Fruit fly (Drosophila melanogaster) whole organism, wandering third instar larva: ENCODE results near the gene SMC1.

ENCODE experiments used
- Abd-B ChIP-seq: fragments of >200 bp; optimal IDR thresholded peaks from 2 replicates; lab custom pipeline; 2017; ENCODE audit warnings: missing biosample characterization, missing genetic modification characterization
- CG32264 ChIP-seq: fragments of 200-800 bp; sonication (Bioruptor generic); optimal IDR thresholded peaks from 2 replicates; lab custom pipeline; 2016; ENCODE audit warnings: missing biosample characterization, missing genetic modification characterization
- CG9705 ChIP-seq: fragments of 200-800 bp; sonication (Bioruptor generic); optimal IDR thresholded peaks from 2 replicates; lab custom pipeline; 2018; ENCODE audit warnings: missing biosample characterization, mild to moderate bottlenecking, missing genetic modification characterization
- CrebA ChIP-seq: fragments of 200-800 bp; sonication (Bioruptor generic); optimal IDR thresholded peaks from 2 replicates; lab custom pipeline; 2016; ENCODE audit warnings: missing biosample characterization, mild to moderate bottlenecking, missing genetic modification characterization, borderline replicate concordance
- Dfd ChIP-seq: fragments of >200 bp; optimal IDR thresholded peaks from 2 replicates; lab custom pipeline; 2017; ENCODE audit warnings: missing biosample characterization, missing genetic modification characterization
- Dif ChIP-seq: fragments of 200-275, 200-300 bp; sonication (Bioruptor generic); optimal IDR thresholded peaks from 2 replicates; lab custom pipeline; 2018; ENCODE audit warnings: missing biosample characterization, missing genetic modification characterization; ENCODE audit not compliant: partially characterized antibody
- GATAd ChIP-seq: sonication (Bioruptor generic); optimal IDR thresholded peaks from 2 replicates; lab custom pipeline; 2016; ENCODE audit warnings: missing biosample characterization, missing genetic modification characterization
- HLH106 ChIP-seq: fragments of 200-800 bp; optimal IDR thresholded peaks from 3 replicates; lab custom pipeline; 2019; ENCODE audit warnings: missing biosample characterization, mild to moderate bottlenecking, missing genetic modification characterization, moderate library complexity
- Hnf4 ChIP-seq: fragments of 200-800 bp; sonication (Bioruptor generic); optimal IDR thresholded peaks from 2 replicates; lab custom pipeline; 2016; ENCODE audit warnings: missing biosample characterization, mild to moderate bottlenecking, missing genetic modification characterization
- Hr78 ChIP-seq: fragments of >200 bp; optimal IDR thresholded peaks from 2 replicates; lab custom pipeline; 2017; ENCODE audit warnings: missing biosample characterization, missing genetic modification characterization
- Hr83 ChIP-seq: fragments of 200-300 bp; sonication (Bioruptor generic); optimal IDR thresholded peaks from 2 replicates; lab custom pipeline; 2016; ENCODE audit warnings: missing biosample characterization, mild to moderate bottlenecking, missing genetic modification characterization, moderate library complexity; ENCODE audit not compliant: poor library complexity, severe bottlenecking
- Jra ChIP-seq: sonication (Bioruptor generic); optimal IDR thresholded peaks from 2 replicates; lab custom pipeline; 2016; ENCODE audit warnings: missing biosample characterization, missing genetic modification characterization
- Mio ChIP-seq: sonication (Bioruptor generic); optimal IDR thresholded peaks from 2 replicates; lab custom pipeline; 2016; ENCODE audit warnings: missing biosample characterization, missing genetic modification characterization
- Myc ChIP-seq: fragments of >200 bp; optimal IDR thresholded peaks from 2 replicates; lab custom pipeline; 2017
- N ChIP-seq: fragments of >200 bp; optimal IDR thresholded peaks from 2 replicates; lab custom pipeline; 2018; ENCODE audit warnings: missing biosample characterization, missing external identifiers, missing genetic modification characterization
- OdsH ChIP-seq: fragments of 200-800 bp; sonication (Bioruptor generic); optimal IDR thresholded peaks from 2 replicates; lab custom pipeline; 2016; ENCODE audit warnings: missing biosample characterization, mild to moderate bottlenecking, missing genetic modification characterization
- Rel ChIP-seq, 2 experiments: fragments of 200-800 bp; sonication (Bioruptor generic) in 1 of 2; optimal IDR thresholded peaks; 2 replicates in 1 of 2; 3 replicates in 1 of 2; lab custom pipeline; 2016 to 2019; ENCODE audit warnings: mild to moderate bottlenecking in 2 of 2, missing biosample characterization in 2 of 2, missing genetic modification characterization in 2 of 2, moderate library complexity in 1 of 2
- Sp1 ChIP-seq: fragments of 200-800 bp; sonication (Bioruptor generic); optimal IDR thresholded peaks from 3 replicates; lab custom pipeline; 2019; ENCODE audit warnings: missing biosample characterization, mild to moderate bottlenecking, missing genetic modification characterization, moderate library complexity
- Vsx2 ChIP-seq: fragments of 200-300, 225-300 bp; sonication (Bioruptor generic); optimal IDR thresholded peaks from 2 replicates; lab custom pipeline; 2018; ENCODE audit warnings: missing biosample characterization, missing genetic modification characterization; ENCODE audit not compliant: partially characterized antibody
- br ChIP-seq: fragments of 200-800 bp; sonication (Bioruptor generic); optimal IDR thresholded peaks from 2 replicates; lab custom pipeline; 2016; ENCODE audit warnings: missing biosample characterization, missing genetic modification characterization
- brk ChIP-seq: fragments of 200-800 bp; sonication (Bioruptor generic); optimal IDR thresholded peaks from 2 replicates; lab custom pipeline; 2016; ENCODE audit warnings: missing biosample characterization, mild to moderate bottlenecking, missing genetic modification characterization
- dl ChIP-seq, 2 experiments: fragments of 175-275, 200-275 bp in 1 of 2; fragments of 200-275 bp in 1 of 2; sonication (Bioruptor generic); optimal IDR thresholded peaks; lab custom pipeline; 2018; ENCODE audit warnings: mild to moderate bottlenecking in 2 of 2, missing biosample characterization in 2 of 2, missing genetic modification characterization in 2 of 2, moderate library complexity in 2 of 2; ENCODE audit not compliant: partially characterized antibody in 2 of 2, insufficient read depth in 1 of 2
- dmrt93B ChIP-seq: fragments of 200-800 bp; sonication (Bioruptor generic); optimal IDR thresholded peaks from 2 replicates; lab custom pipeline; 2018; ENCODE audit warnings: missing biosample characterization, mild to moderate bottlenecking, missing genetic modification characterization
- dsf ChIP-seq: sonication (Bioruptor generic); optimal IDR thresholded peaks from 2 replicates; lab custom pipeline; 2016; ENCODE audit warnings: missing biosample characterization, missing genetic modification characterization, borderline replicate concordance
- ey ChIP-seq: fragments of 200-800 bp; sonication (Bioruptor generic); optimal IDR thresholded peaks from 2 replicates; lab custom pipeline; 2016; ENCODE audit warnings: missing biosample characterization, missing genetic modification characterization
- foxo ChIP-seq, 2 experiments: fragments of 200-800 bp; sonication (Bioruptor generic); optimal IDR thresholded peaks; 2 replicates in 1 of 2; 3 replicates in 1 of 2; lab custom pipeline; 2016 to 2017; ENCODE audit warnings: missing biosample characterization in 2 of 2, missing genetic modification characterization in 2 of 2
- fru ChIP-seq: fragments of 200-800 bp; sonication (Bioruptor generic); optimal IDR thresholded peaks from 3 replicates; lab custom pipeline; 2016; ENCODE audit warnings: missing biosample characterization, mild to moderate bottlenecking, missing genetic modification characterization
- h ChIP-seq: fragments of 200-800 bp; sonication (Bioruptor generic); optimal IDR thresholded peaks from 3 replicates; lab custom pipeline; 2016; ENCODE audit warnings: missing biosample characterization, mild to moderate bottlenecking, missing genetic modification characterization
- jim ChIP-seq: fragments of 175-275, 200-325 bp; sonication (Bioruptor generic); optimal IDR thresholded peaks from 2 replicates; lab custom pipeline; 2016; ENCODE audit warnings: missing biosample characterization, mild to moderate bottlenecking, missing genetic modification characterization
- lola ChIP-seq: fragments of >200 bp; optimal IDR thresholded peaks from 2 replicates; lab custom pipeline; 2017; ENCODE audit warnings: missing biosample characterization, missing genetic modification characterization
- pan ChIP-seq: fragments of >200 bp; optimal IDR thresholded peaks from 2 replicates; lab custom pipeline; 2017
- psq ChIP-seq: fragments of 200-800 bp; sonication (Bioruptor generic); optimal IDR thresholded peaks from 3 replicates; lab custom pipeline; 2017; ENCODE audit warnings: missing biosample characterization, mild to moderate bottlenecking, missing genetic modification characterization, moderate library complexity
- rgr ChIP-seq: fragments of 200-800 bp; sonication (Bioruptor generic); optimal IDR thresholded peaks from 3 replicates; lab custom pipeline; 2016; ENCODE audit warnings: missing biosample characterization, mild to moderate bottlenecking, missing genetic modification characterization
- sage ChIP-seq: fragments of 200-800 bp; sonication (Bioruptor generic); optimal IDR thresholded peaks from 2 replicates; lab custom pipeline; 2016; ENCODE audit warnings: missing biosample characterization, mild to moderate bottlenecking, missing genetic modification characterization
- sv ChIP-seq: fragments of 200-800 bp; sonication (Bioruptor generic); optimal IDR thresholded peaks from 3 replicates; lab custom pipeline; 2016; ENCODE audit warnings: missing biosample characterization, missing genetic modification characterization
- tai ChIP-seq: sonication (Bioruptor generic); optimal IDR thresholded peaks from 2 replicates; lab custom pipeline; 2016; ENCODE audit warnings: missing biosample characterization, missing genetic modification characterization
- usp ChIP-seq: fragments of >200 bp; optimal IDR thresholded peaks from 2 replicates; lab custom pipeline; 2017; ENCODE audit warnings: missing biosample characterization, missing genetic modification characterization
- woc ChIP-seq: sonication (Bioruptor generic); optimal IDR thresholded peaks from 2 replicates; lab custom pipeline; 2016; ENCODE audit warnings: missing biosample characterization, mild to moderate bottlenecking, missing genetic modification characterization

SMC1 gene

DNA sequence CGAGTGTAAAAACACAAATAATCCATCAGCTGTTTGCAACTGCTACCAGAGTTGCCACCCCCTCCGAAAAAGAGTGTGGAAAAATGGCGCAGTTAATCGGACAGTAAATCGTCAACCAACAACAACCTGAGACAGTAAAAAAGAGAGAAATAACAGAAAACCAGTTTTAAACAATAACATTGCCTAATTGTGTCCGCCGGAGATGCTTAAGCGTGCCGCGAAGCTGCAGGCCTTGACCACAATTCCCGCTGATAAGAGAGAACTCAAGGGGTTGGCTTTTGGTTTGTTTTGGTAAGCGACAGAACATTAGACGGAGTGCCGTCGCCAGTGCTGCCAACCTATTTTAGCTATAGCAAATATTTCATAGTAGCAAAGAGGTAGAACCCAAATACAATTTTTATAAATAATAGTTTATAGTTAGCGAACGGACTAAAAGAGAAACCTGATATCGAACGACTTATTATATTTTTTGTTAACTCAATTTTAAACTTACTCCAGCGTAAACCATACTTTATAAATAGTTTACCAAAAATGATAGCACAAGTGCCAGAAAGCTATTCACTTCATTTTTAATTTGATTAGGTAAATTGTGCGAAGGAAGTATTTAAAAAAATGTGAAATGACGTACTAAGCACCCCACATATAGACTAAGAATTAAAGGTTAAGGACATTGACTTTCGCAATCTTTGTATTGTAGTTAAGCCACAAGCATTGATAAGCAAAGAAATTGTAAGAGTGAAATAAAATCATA lies 7.2 kb upstream of the SMC1 start, which contains the start of the genes Atg6 and Pisd:
Gene Atg6 (minus strand): TSS at position 93 of the 751 bp plus-strand sequence.
Gene Pisd (plus strand): TSS at position 94 of the 751 bp plus-strand sequence.
- TF ChIP-seq Dfd (GFP tag; lab: Kevin White, UChicago): no peak
- TF ChIP-seq dmrt93B (GFP tag; lab: Kevin White, UChicago): no peak
- no peak for TF ChIP-seq sv
- no peak for TF ChIP-seq tai (GFP tag; lab: Kevin White, UChicago)
- TF ChIP-seq CG9705 (GFP tag; lab: Kevin White, UChicago): no peak
- TF ChIP-seq brk (GFP tag; lab: Kevin White, UChicago): no peak
- no peak for TF ChIP-seq Mio
- TF ChIP-seq GATAd (GFP tag; lab: Kevin White, UChicago): no peak
- TF ChIP-seq Jra (GFP tag; lab: Kevin White, UChicago): no peak
- TF ChIP-seq fru (GFP tag; lab: Kevin White, UChicago): peak; percentile 99
- peak in 1 of 2 experiments; percentile 44 for TF ChIP-seq foxo (GFP tag; optimal IDR thresholded peaks at IDR 0.05; lab: Kevin White, UChicago)
- peak; percentile 44 for TF ChIP-seq Sp1 (GFP tag; lab: Kevin White, UChicago)
- TF ChIP-seq CrebA (GFP tag; lab: Kevin White, UChicago): no peak
- no peak for TF ChIP-seq sage
- TF ChIP-seq Vsx2 (GFP tag; lab: Kevin White, UChicago): no peak
- no peak for TF ChIP-seq Dif
- no peak for TF ChIP-seq CG32264 (GFP tag; lab: Kevin White, UChicago)
- no peak for TF ChIP-seq dl (GFP tag; optimal IDR thresholded peaks at IDR 0.05; lab: Kevin White, UChicago; ENCODE audit: insufficient read depth in 1 of 2, partially characterized antibody in 2 of 2)
- peak; percentile 78 for TF ChIP-seq h
- no peak for TF ChIP-seq jim
- TF ChIP-seq Myc: peak; percentile 77
- no peak for TF ChIP-seq usp (GFP tag; lab: Kevin White, UChicago)
- TF ChIP-seq ey (GFP tag; lab: Kevin White, UChicago): peak; percentile 33
- TF ChIP-seq Hr78 (GFP tag; lab: Kevin White, UChicago): no peak
- TF ChIP-seq dsf: no peak
- TF ChIP-seq lola (GFP tag; lab: Kevin White, UChicago): no peak
- TF ChIP-seq Hnf4: peak; percentile 33
- no peak for TF ChIP-seq OdsH (GFP tag; lab: Kevin White, UChicago)
- TF ChIP-seq woc (GFP tag; lab: Kevin White, UChicago): peak; percentile 66
- TF ChIP-seq Abd-B (GFP tag; lab: Kevin White, UChicago): no peak
- no peak for TF ChIP-seq Hr83 (GFP tag; lab: Kevin White, UChicago)
- peak; percentile 31 for TF ChIP-seq HLH106
- TF ChIP-seq Rel (GFP tag; optimal IDR thresholded peaks at IDR 0.05; lab: Kevin White, UChicago): no peak
- TF ChIP-seq Rel (tag; optimal IDR thresholded peaks at IDR 0.05; lab: Kevin White, UChicago): peak; percentile 54
- peak; percentile 26 for TF ChIP-seq psq
- TF ChIP-seq N (GFP tag; lab: Kevin White, UChicago): no peak
- TF ChIP-seq pan (lab: Kevin White, UChicago): no peak
- TF ChIP-seq rgr (GFP tag; lab: Kevin White, UChicago): peak; percentile 57
- TF ChIP-seq br (GFP tag; lab: Kevin White, UChicago): no peak

- TF ChIP-seq fru (GFP tag; lab: Kevin White, UChicago) (no peak), HLH106 (no peak), Myc (no peak), Dif (peak; percentile 54), h (peak; percentile 11), Rel (GFP tag; optimal IDR thresholded peaks at IDR 0.05; lab: Kevin White, UChicago) (no peak), Rel (tag; optimal IDR thresholded peaks at IDR 0.05; lab: Kevin White, UChicago) (peak; percentile 28), br (GFP tag; lab: Kevin White, UChicago) (no peak), sv (no peak), woc (GFP tag; lab: Kevin White, UChicago) (no peak), rgr (GFP tag; lab: Kevin White, UChicago) (no peak), Mio (no peak), foxo (GFP tag; optimal IDR thresholded peaks at IDR 0.05; lab: Kevin White, UChicago) (no peak), usp (GFP tag; lab: Kevin White, UChicago) (no peak), Vsx2 (GFP tag; lab: Kevin White, UChicago) (no peak), CG9705 (GFP tag; lab: Kevin White, UChicago) (no peak)
Observed at dm6 chr3R:24051459-24052165, 6.5 kb upstream of the SMC1 start.
